Worm (Caenorhabditis elegans) whole organism, L4/young adult: ENCODE measurements around the gene gln-1.

Experiments
- W03F9.2 ChIP-seq: fragments of 150-350 bp; optimal IDR thresholded peaks from 2 replicates; lab custom pipeline; 2014; ENCODE audit warnings: missing biosample characterization, missing genetic modification characterization
- dao-5 ChIP-seq: sonication (generic microtip); optimal IDR thresholded peaks from 2 replicates; lab custom pipeline; 2016; ENCODE audit warnings: missing genotype, missing genetic modification characterization, moderate library complexity, missing compliant biosample characterization
- him-1 ChIP-seq: sonication (generic microtip); optimal IDR thresholded peaks from 2 replicates; lab custom pipeline; 2016; ENCODE audit warnings: missing genotype, missing genetic modification reagents, missing genetic modification characterization, missing compliant biosample characterization

Gene gln-1

DNA sequence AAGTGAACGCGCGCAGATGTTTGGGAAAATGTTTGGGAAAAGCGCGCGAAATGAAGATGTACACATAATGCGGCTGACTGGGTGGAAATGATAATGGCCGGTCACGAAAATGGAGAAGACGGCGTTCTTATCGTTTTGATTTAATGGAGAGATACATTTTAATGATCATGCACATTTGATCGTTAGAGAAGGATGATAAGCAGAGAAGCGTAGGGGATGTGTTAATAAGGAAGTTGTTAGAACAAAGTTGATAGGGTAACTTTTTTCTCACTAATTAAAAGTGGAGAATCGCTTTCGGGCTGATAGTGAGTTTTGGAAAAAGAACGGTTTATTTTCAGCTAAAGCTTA, 17.0 kb upstream of the gln-1 start:
- TF ChIP-seq him-1 (no peak), dao-5 (tag; lab: Kevin White, UChicago) (no peak), W03F9.2 (tag; lab: Kevin White, UChicago) (no peak)

DNA sequence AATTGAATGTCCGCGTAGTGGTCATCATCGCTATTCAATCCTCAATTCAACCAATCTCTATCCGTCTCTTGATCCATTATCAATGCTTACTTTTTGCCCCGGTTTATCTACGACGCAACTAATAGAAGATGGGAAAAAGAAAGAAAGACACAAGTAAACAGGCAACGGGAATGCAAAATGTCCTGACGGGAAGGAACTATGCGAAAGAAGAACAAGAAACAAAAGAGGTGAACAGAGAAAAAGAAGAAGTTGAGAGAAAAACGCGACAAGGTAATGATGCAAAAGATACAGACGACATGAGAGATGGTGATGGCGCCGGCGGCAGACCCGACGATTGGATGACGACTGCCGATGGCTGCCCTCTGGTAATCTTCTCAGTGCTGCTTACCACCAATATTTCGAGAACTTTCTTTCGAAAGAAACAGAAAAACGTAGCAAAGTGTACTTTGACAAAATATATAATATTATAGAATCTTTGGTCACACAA, 16.0 kb upstream of the gln-1 start:
- TF ChIP-seq W03F9.2 (tag; lab: Kevin White, UChicago) (peak; percentile 58), him-1 (no peak), dao-5 (tag; lab: Kevin White, UChicago) (no peak)

DNA sequence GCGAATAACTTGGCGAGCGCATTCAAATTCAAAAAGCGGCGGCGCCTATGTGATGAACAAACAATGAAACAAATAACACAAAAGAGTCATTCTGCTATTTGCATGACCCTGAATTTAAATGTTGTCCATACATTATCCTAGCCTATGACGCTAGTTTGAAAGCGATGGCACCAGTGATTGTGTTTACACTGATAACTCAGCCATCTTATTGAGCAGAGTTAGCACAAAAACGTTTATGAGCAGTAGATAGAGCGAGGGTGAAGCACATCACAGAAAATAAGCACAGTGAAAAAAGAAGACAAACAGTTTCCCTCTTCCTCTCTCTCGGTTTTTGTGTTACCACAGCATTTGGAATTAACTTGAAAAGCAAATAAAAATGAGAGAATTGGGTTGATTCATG, 14.8 kb upstream of the gln-1 start:
- TF ChIP-seq dao-5 (tag; lab: Kevin White, UChicago) (no peak), him-1 (no peak), W03F9.2 (tag; lab: Kevin White, UChicago) (no peak)

DNA sequence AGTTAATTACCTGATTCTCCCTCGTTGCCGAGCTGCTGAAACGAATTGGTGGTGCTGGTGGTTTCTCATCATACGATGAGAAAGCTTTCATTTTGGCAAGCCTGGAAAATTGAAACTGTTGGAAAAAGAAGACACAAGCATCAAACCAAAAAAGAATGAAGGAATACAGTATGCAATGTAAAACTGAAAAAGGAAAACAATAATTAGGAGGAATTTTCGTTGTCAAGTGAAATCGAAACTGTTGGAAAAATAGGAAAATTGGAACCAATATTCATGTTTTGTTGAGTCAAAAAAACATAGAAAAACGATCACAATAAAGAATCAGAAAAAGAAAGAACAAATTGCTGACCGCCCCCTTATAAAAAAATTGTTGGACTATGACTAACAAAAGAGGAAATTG, 9.5 kb upstream of the gln-1 start, which contains the start of gene pak-1:
pak-1 (minus strand) TSS at position 101 of the 400 bp plus-strand sequence.
- TF ChIP-seq W03F9.2 (tag; lab: Kevin White, UChicago) (no peak), him-1 (no peak), dao-5 (tag; lab: Kevin White, UChicago) (no peak)

DNA sequence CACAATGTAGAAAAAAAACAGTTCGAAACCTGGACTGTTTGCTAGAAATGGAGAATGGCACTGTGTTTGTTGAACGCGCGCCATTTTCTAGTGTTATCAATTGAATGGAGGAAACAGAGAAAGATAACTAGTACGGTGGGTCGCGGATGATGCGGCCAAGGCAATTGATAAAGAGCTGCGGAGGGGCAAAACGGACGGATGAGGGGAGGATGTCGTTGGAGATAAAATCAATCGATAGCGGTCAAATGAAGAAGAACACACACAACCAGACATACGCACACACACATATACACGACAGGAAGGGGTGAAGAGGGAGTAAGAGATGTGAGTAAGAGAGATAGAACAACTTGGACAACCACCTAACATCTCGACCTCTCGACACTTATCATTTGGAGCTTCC, 8.0 kb upstream of the gln-1 start:
- TF ChIP-seq W03F9.2 (tag; lab: Kevin White, UChicago) (no peak), dao-5 (tag; lab: Kevin White, UChicago) (no peak), him-1 (no peak)

DNA sequence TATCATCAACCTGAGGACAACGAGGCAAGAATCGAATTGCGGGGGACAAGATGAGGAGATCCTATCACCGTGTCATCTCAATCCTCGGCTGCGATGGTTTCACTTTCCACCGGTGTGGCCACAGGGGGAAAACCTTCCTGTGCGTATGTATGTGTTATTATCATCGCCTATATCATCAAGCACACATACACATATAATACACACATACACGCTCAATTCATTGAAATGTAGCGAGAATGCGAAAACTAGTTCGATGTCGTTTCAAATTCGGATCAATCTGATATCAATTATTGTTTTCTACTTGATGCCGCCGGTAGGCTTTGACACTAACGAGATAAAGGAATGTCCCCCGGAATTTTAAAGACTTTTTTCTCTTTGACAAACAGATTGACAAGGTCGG, 7.2 kb upstream of the gln-1 start:
- TF ChIP-seq dao-5 (tag; lab: Kevin White, UChicago): no peak
- no peak for TF ChIP-seq W03F9.2 (tag; lab: Kevin White, UChicago)
- no peak for TF ChIP-seq him-1

DNA sequence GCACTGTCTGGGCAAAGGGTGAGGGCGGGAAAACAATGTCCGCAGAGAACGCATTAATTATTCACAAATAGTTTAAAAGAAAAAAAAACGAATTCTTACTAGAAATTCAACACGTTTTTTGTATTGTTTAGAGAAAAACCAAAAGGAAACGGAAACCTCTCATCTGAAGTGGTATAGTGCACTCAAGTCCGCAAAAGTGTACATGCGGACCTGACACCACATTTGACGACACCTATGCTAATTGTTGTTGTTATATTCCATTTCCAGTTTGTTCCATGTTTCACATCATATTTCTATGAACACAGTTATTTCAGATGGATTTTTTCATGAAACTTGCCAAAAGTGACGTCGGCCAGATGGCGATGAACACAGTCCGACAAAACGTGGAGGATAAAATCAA, 5.3 kb upstream of the gln-1 start, which contains the start of gene C45B2.6:
C45B2.6 (plus strand) TSS at position 136 of the 400 bp plus-strand sequence.
- TF ChIP-seq him-1: no peak
- TF ChIP-seq W03F9.2 (tag; lab: Kevin White, UChicago): no peak
- no peak for TF ChIP-seq dao-5 (tag; lab: Kevin White, UChicago)

DNA sequence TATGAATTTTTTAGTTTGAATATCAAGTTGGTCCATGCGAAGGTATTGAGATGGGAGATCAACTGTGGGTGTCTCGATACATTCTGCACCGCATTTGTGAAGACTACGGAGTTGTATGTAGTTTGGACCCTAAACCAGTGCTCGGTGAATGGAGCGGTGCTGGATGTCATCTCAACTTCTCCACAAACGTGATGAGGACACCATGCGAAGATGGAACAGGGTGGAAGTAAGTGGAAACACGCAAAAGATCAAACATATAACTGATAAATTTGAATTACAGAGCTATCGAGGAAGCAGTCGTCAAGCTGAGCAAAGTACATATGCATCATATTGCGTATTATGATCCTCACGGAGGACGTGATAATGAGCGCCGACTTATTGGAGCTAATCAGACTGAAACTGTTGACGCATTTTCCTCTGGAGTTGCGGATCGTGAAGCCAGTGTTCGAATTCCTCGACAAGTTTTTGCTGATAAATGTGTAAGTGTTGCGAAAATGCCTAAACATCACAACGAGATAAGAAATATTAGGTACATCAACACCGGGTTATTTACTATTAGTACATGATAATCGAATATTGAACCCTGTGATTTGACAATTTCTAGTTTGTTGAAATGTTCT, 1.2 kb downstream of the gln-1 start:
- TF ChIP-seq him-1 (no peak), dao-5 (tag; lab: Kevin White, UChicago) (no peak), W03F9.2 (tag; lab: Kevin White, UChicago) (no peak)

DNA sequence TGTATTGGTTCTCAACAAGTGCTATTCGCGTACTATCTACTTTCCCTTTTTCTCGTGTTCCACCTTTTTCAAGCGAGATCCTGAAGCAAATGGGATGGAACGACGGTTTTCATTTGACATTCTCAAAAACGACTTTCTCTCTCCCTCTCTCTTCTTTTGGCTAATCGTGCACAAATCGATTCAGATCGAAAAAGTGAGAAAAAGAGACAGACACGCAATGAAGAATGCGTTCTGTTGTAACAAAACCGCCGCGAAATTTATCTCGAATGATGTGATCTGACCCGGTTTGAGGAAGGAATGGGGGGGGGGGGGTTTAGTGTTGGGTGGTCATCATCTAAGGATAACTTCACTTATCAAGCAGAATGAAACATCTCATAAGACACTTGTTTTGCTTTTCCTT, 6.3 kb downstream of the gln-1 start:
- no peak for TF ChIP-seq him-1
- no peak for TF ChIP-seq W03F9.2 (tag; lab: Kevin White, UChicago)
- no peak for TF ChIP-seq dao-5 (tag; lab: Kevin White, UChicago)

DNA sequence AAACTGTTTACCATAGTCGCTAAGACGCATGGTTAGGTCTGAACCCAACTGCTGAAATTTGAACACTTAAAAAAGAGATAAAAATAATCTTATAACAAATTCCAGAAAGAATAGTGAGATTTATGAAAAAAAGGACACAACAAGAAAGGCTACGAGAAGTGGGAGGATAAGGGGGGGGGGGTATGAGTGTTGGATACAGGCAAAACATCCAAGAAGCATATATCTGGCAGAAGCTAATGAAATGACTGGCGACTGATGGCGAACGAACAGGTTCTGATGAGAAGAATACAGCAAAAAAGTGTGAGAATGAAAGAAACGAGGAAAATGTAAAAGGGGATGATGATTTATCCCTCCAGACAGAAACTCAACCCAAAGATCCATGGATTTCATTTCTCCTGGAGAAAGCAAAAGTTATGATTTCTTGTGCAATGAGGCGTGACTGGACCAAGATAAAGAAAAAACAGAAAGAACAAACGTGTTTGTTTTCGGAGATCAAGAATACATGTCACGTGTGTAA, 7.9 kb downstream of the gln-1 start, which contains the start of gene ptr-4:
ptr-4 (minus strand) TSS at position 51 of the 517 bp plus-strand sequence.
- TF ChIP-seq W03F9.2 (tag; lab: Kevin White, UChicago) (no peak), him-1 (no peak), dao-5 (tag; lab: Kevin White, UChicago) (no peak)

DNA sequence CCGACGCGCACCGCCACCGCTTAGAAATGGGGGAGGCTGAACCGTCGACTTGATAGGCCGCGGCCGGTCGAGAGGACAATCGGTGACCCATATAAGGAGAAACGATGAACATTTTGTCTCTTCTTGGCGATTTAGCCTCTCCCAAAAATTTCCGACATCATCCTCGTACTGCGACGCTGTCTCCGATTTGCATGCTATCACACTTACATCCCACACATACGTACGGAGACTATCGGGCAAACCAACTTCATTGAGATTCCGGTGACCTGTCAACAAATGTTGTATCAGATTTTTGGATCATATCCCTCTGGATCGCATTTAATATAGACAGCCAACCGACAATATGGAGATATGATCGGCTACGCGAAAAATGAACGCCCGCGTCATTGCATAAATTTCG, 8.6 kb downstream of the gln-1 start:
- TF ChIP-seq W03F9.2 (tag; lab: Kevin White, UChicago) (no peak), him-1 (no peak), dao-5 (tag; lab: Kevin White, UChicago) (no peak)

DNA sequence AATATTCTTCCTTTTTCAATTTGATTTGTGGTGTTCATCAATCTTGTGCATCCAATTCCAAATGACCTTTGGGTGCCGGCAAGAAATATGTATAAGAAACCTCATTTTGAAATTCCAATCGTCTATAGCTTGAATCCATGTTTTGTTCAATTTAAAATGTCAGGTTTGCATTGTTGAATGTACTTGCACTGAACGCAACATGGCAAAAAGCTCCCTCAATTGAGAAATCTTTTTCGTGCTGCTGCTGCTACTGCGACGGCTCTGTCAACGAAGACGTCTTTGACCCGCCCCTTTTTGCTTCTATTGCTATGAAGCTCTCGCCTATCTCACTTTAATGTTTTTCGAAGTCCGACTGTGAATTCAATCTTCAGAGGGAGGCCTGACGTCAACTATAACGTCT, 17.2 kb downstream of the gln-1 start, which contains the start of gene lgc-58:
lgc-58 (plus strand) TSS at position 301 of the 400 bp plus-strand sequence.
- TF ChIP-seq dao-5 (tag; lab: Kevin White, UChicago): no peak
- TF ChIP-seq him-1: no peak
- TF ChIP-seq W03F9.2 (tag; lab: Kevin White, UChicago): no peak

DNA sequence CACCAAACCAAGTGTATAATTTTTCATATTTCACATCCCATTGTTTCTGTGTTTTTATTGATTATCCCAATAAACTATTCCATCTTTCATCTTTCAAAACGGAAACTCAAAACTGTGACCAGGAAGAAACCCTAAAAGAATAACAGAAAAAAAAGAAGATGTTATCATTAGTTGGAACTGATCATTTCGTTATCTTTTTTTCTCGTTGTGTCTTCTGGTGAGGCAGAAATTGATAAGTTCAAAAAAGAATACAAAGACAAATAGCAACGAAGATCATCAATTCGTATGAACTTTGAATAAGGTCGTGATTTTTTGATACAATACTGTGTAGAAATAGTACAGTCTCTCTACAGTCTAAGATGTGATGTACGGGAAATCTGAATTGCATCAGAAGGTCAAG, 23.7 kb downstream of the gln-1 start:
- TF ChIP-seq dao-5 (tag; lab: Kevin White, UChicago) (no peak), him-1 (no peak), W03F9.2 (tag; lab: Kevin White, UChicago) (no peak)

DNA sequence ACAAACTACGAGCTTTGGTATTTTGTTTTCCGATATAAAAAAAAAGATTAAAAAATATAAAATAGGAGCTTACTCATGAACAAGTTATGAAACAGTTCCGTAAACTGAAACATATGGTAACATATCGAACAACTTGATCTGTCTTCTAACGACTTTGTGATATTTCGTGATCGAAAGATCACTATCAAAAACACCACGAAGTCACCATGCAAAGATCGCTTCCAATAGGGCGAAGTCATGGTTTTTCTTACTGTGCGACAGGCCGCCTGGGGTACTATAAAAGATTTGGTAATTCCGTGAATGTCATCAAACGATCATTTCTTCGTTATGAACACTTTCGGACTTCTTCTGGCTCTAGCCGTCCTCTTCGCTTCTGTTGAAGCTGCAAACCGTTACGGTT, 24.6 kb downstream of the gln-1 start, which contains the start of gene C45B2.3:
C45B2.3 (plus strand) TSS at position 301 of the 400 bp plus-strand sequence.
- TF ChIP-seq W03F9.2 (tag; lab: Kevin White, UChicago): no peak

DNA sequence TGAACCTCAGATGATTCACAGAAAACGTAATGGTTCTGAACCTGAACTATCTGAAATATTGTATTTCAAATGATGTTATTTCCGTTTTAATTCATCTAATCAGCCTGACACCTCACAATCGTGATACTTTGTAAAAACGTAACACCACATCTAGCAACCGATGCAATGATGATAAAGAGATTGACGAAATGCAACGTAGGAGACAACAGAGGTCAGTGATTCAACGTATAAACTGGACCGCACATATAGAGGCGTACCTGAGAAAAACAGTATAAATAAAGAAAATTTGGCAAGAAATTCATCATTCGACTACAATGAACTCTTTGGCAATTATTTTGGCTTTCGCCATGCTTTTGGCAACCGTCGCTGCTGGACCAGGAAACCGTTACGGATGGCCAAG, 26.4 kb downstream of the gln-1 start, which contains the start of gene C45B2.2:
C45B2.2 (plus strand) TSS at position 301 of the 400 bp plus-strand sequence.
- TF ChIP-seq dao-5 (tag; lab: Kevin White, UChicago) (no peak), him-1 (no peak)
